Fruit fly (Drosophila melanogaster) whole organism, embryonic: Measurements from ENCODE around the gene CG13114.

Source experiments
- Antp ChIP-seq: fragments of 200-800 bp; sonication (Bioruptor generic); optimal IDR thresholded peaks from 3 replicates; lab custom pipeline; 2016; ENCODE audit warnings: missing biosample characterization, missing genetic modification characterization
- CG10959 ChIP-seq: fragments of 200-800 bp; sonication (Bioruptor generic); IDR thresholded peaks from 2 replicates; pipeline ENCODE4 v1.3.6; 2022; ENCODE audit warnings: missing biosample characterization, missing genetic modification characterization
- CG10979 ChIP-seq: fragments of 200-800 bp; sonication (Bioruptor generic); optimal IDR thresholded peaks from 2 replicates; lab custom pipeline; 2018; ENCODE audit warnings: missing biosample characterization, mild to moderate bottlenecking, missing genetic modification characterization, moderate library complexity
- CG11504 ChIP-seq: fragments of 200-800 bp; sonication (Bioruptor generic); optimal IDR thresholded peaks from 3 replicates; lab custom pipeline; 2019; ENCODE audit warnings: missing biosample characterization, mild to moderate bottlenecking, missing genetic modification characterization, moderate library complexity
- CG1233 ChIP-seq: fragments of 200-800 bp; sonication (Bioruptor generic); optimal IDR thresholded peaks from 4 replicates; lab custom pipeline; 2018; ENCODE audit warnings: missing biosample characterization, mild to moderate bottlenecking, missing genetic modification characterization
- CG12942 ChIP-seq: fragments of 200-800 bp; sonication (Bioruptor generic); optimal IDR thresholded peaks from 3 replicates; lab custom pipeline; 2016; ENCODE audit warnings: missing biosample characterization, missing genetic modification characterization
- CG14710 ChIP-seq: fragments of 200-800 bp; sonication (Bioruptor generic); optimal IDR thresholded peaks from 3 replicates; lab custom pipeline; 2019; ENCODE audit warnings: missing biosample characterization, mild to moderate bottlenecking, missing genetic modification characterization, moderate library complexity
- CG14965 ChIP-seq: fragments of 200-800 bp; sonication (Bioruptor generic); optimal IDR thresholded peaks from 2 replicates; lab custom pipeline; 2016; ENCODE audit warnings: missing biosample characterization, missing genetic modification characterization, borderline replicate concordance
- CG16863 ChIP-seq: fragments of 200-800 bp; sonication (Bioruptor generic); optimal IDR thresholded peaks from 3 replicates; lab custom pipeline; 2016; ENCODE audit warnings: missing biosample characterization, missing genetic modification characterization
- CG17328 ChIP-seq: fragments of 200-800 bp; sonication (Bioruptor generic); IDR thresholded peaks from 2 replicates; pipeline ENCODE4 v1.3.6; 2022; ENCODE audit warnings: missing biosample characterization, missing genetic modification characterization
- CG17359 ChIP-seq: fragments of 200-800 bp; sonication (Bioruptor generic); optimal IDR thresholded peaks from 3 replicates; lab custom pipeline; 2018; ENCODE audit warnings: missing biosample characterization, mild to moderate bottlenecking, missing genetic modification characterization, moderate library complexity
- CG17612 ChIP-seq: fragments of 200-800 bp; sonication (Bioruptor generic); IDR thresholded peaks from 2 replicates; pipeline ENCODE4 v1.3.6; 2022; ENCODE audit warnings: missing biosample characterization, missing genetic modification characterization
- CG30403 ChIP-seq: fragments of 200-800 bp; sonication (Bioruptor generic); optimal IDR thresholded peaks from 3 replicates; lab custom pipeline; 2016; ENCODE audit warnings: missing biosample characterization, missing genetic modification characterization
- CG33557 ChIP-seq: fragments of 200-800 bp; sonication (Bioruptor generic); optimal IDR thresholded peaks from 2 replicates; lab custom pipeline; 2019; ENCODE audit warnings: missing biosample characterization, mild to moderate bottlenecking, missing genetic modification characterization, moderate library complexity
- CG4617 ChIP-seq: fragments of 200-800 bp; sonication (Bioruptor generic); optimal IDR thresholded peaks from 3 replicates; lab custom pipeline; 2016; ENCODE audit warnings: missing biosample characterization, missing genetic modification characterization, borderline replicate concordance
- CG5180 ChIP-seq: fragments of 200-800 bp; sonication (Bioruptor generic); optimal IDR thresholded peaks from 3 replicates; lab custom pipeline; 2017; ENCODE audit warnings: missing biosample characterization, missing genetic modification characterization, mild to moderate bottlenecking, moderate library complexity, missing genetic modification reagents
- CG5245 ChIP-seq: fragments of 200-800 bp; sonication (Bioruptor generic); optimal IDR thresholded peaks from 3 replicates; lab custom pipeline; 2016; ENCODE audit warnings: missing biosample characterization, missing genetic modification characterization
- CG7271 ChIP-seq: fragments of 200-800 bp; sonication (Bioruptor generic); optimal IDR thresholded peaks from 2 replicates; lab custom pipeline; 2018; ENCODE audit warnings: missing biosample characterization, mild to moderate bottlenecking, missing genetic modification characterization, moderate library complexity
- Chrac-16 ChIP-seq: fragments of 200-800 bp; sonication (Bioruptor generic); optimal IDR thresholded peaks from 3 replicates; lab custom pipeline; 2016; ENCODE audit warnings: missing biosample characterization, missing genetic modification characterization
- Dad ChIP-seq: fragments of 200-800 bp; sonication (Bioruptor generic); optimal IDR thresholded peaks from 3 replicates; lab custom pipeline; 2016; ENCODE audit warnings: missing biosample characterization, missing genetic modification characterization
- Dp ChIP-seq: fragments of 200-800 bp; sonication (Bioruptor generic); optimal IDR thresholded peaks from 2 replicates; lab custom pipeline; 2018; ENCODE audit warnings: missing biosample characterization, mild to moderate bottlenecking, missing genetic modification characterization, moderate library complexity
- Ets65A ChIP-seq: fragments of 200-800 bp; sonication (Bioruptor generic); peaks from one replicate; lab custom pipeline; 2016; ENCODE audit warnings: missing biosample characterization, missing genetic modification characterization
- Hr3 ChIP-seq: fragments of 200-800 bp; sonication (Bioruptor generic); optimal IDR thresholded peaks from 3 replicates; lab custom pipeline; 2016; ENCODE audit warnings: missing biosample characterization, missing genetic modification characterization
- Mrtf ChIP-seq: fragments of 200-800 bp; sonication (Bioruptor generic); IDR thresholded peaks from 3 replicates; pipeline ENCODE4 v1.3.6; 2022; ENCODE audit warnings: missing biosample characterization, missing genetic modification characterization
- NC2β ChIP-seq: fragments of 200-800 bp; sonication (Bioruptor generic); optimal IDR thresholded peaks from 2 replicates; lab custom pipeline; 2016; ENCODE audit warnings: missing biosample characterization, missing genetic modification characterization
- Nf-YC ChIP-seq: fragments of 200-800 bp; optimal IDR thresholded peaks from 3 replicates; lab custom pipeline; 2019; ENCODE audit warnings: missing biosample characterization, mild to moderate bottlenecking, missing genetic modification characterization, moderate library complexity
- NfI ChIP-seq: fragments of 200-800 bp; sonication (Bioruptor generic); optimal IDR thresholded peaks from 3 replicates; lab custom pipeline; 2018; ENCODE audit warnings: missing biosample characterization, mild to moderate bottlenecking, missing genetic modification characterization, moderate library complexity
- Stat92E ChIP-seq, 3 experiments: fragments of >200 bp in 2 of 3; fragments of 200-800 bp in 1 of 3; sonication (Bioruptor generic) in 1 of 3; optimal IDR thresholded peaks; 2 replicates each; lab custom pipeline; 2017 to 2019; ENCODE audit warnings: missing biosample characterization in 3 of 3, missing genetic modification characterization in 3 of 3, mild to moderate bottlenecking in 1 of 3, moderate library complexity in 1 of 3
- chm ChIP-seq: fragments of 200-800 bp; sonication (Bioruptor generic); IDR thresholded peaks from 2 replicates; pipeline ENCODE4 v1.3.6; 2022; ENCODE audit warnings: missing biosample characterization, missing genetic modification characterization
- crc ChIP-seq: fragments of 200-800 bp; sonication (Bioruptor generic); optimal IDR thresholded peaks from 2 replicates; lab custom pipeline; 2016; ENCODE audit warnings: missing biosample characterization, missing genetic modification characterization
- dmrt99B ChIP-seq: fragments of 200-800 bp; sonication (Bioruptor generic); optimal IDR thresholded peaks from 2 replicates; lab custom pipeline; 2018; ENCODE audit warnings: missing biosample characterization, mild to moderate bottlenecking, missing genetic modification characterization, moderate library complexity
- en ChIP-seq: fragments of 200-800 bp; sonication (Bioruptor generic); optimal IDR thresholded peaks from 2 replicates; lab custom pipeline; 2016; ENCODE audit warnings: missing biosample characterization, missing genetic modification characterization
- esg ChIP-seq: fragments of 200-800 bp; sonication (Bioruptor generic); conservative IDR thresholded peaks from 2 replicates; pipeline ENCODE4 v1.3.6; 2022; ENCODE audit warnings: missing biosample characterization, missing genetic modification characterization
- fu2 ChIP-seq: fragments of 200-800 bp; sonication (Bioruptor generic); optimal IDR thresholded peaks from 2 replicates; lab custom pipeline; 2016; ENCODE audit warnings: missing biosample characterization, missing genetic modification characterization
- gem ChIP-seq: fragments of 200-800 bp; sonication (Bioruptor generic); optimal IDR thresholded peaks from 2 replicates; lab custom pipeline; 2019; ENCODE audit warnings: missing biosample characterization, mild to moderate bottlenecking, missing genetic modification characterization, moderate library complexity
- her ChIP-seq: fragments of 200-800 bp; sonication (Bioruptor generic); optimal IDR thresholded peaks from 2 replicates; lab custom pipeline; 2016; ENCODE audit warnings: missing biosample characterization, missing genetic modification characterization
- ken ChIP-seq: fragments of 200-800 bp; sonication (Bioruptor generic); IDR thresholded peaks from 3 replicates; pipeline ENCODE4 v1.3.6; 2022; ENCODE audit warnings: missing biosample characterization, missing genetic modification characterization
- lab ChIP-seq: fragments of 200-800 bp; sonication (Bioruptor generic); optimal IDR thresholded peaks from 3 replicates; lab custom pipeline; 2017; ENCODE audit warnings: missing biosample characterization, missing genetic modification characterization, mild to moderate bottlenecking, moderate library complexity, missing genetic modification reagents
- mam ChIP-seq: fragments of 200-800 bp; sonication (Bioruptor generic); optimal IDR thresholded peaks from 3 replicates; lab custom pipeline; 2016; ENCODE audit warnings: missing biosample characterization, missing genetic modification characterization
- mld ChIP-seq: fragments of 200-800 bp; sonication (Bioruptor generic); IDR thresholded peaks from 3 replicates; pipeline ENCODE4 v1.3.6; 2022; ENCODE audit warnings: missing biosample characterization, missing genetic modification characterization; ENCODE audit not compliant: partially characterized antibody
- nau ChIP-seq: fragments of 200-800 bp; sonication (Bioruptor generic); optimal IDR thresholded peaks from 3 replicates; lab custom pipeline; 2017; ENCODE audit warnings: missing biosample characterization, mild to moderate bottlenecking, missing genetic modification characterization, missing genetic modification reagents
- pan ChIP-seq, 4 experiments: fragments of >200 bp in 3 of 4; fragments of 200-800 bp in 1 of 4; sonication (Bioruptor generic) in 1 of 4; optimal IDR thresholded peaks in 3 of 4; IDR thresholded peaks in 1 of 4; 2 replicates each; pipeline versions ENCODE4 v1.3.6 to Lab custom; 2017 to 2022; ENCODE audit warnings: missing biosample characterization in 2 of 4, missing genetic modification characterization in 2 of 4, mixed read lengths in 1 of 4
- pros ChIP-seq: fragments of 200-800 bp; sonication (Bioruptor generic); optimal IDR thresholded peaks from 3 replicates; lab custom pipeline; 2019; ENCODE audit warnings: missing biosample characterization, mild to moderate bottlenecking, missing genetic modification characterization, moderate library complexity
- rib ChIP-seq: fragments of 200-800 bp; sonication (Bioruptor generic); IDR thresholded peaks from 2 replicates; pipeline ENCODE4 v1.3.6; 2022; ENCODE audit warnings: missing biosample characterization, missing genetic modification characterization
- sens ChIP-seq: fragments of 200-800 bp; sonication (Bioruptor generic); peaks from one replicate; lab custom pipeline; 2016; ENCODE audit warnings: missing biosample characterization, missing genetic modification characterization
- stc ChIP-seq: fragments of 200-800 bp; sonication (Bioruptor generic); IDR thresholded peaks from 2 replicates; pipeline ENCODE4 v1.3.6; 2022; ENCODE audit warnings: missing biosample characterization, missing genetic modification characterization
- tgo ChIP-seq: fragments of 200-800 bp; sonication (Bioruptor generic); IDR thresholded peaks from 3 replicates; pipeline ENCODE4 v1.3.6; 2022; ENCODE audit warnings: missing biosample characterization, missing genetic modification characterization
- tna ChIP-seq: fragments of 200-800 bp; sonication (Bioruptor generic); IDR thresholded peaks from 2 replicates; pipeline ENCODE4 v1.3.6; 2022; ENCODE audit warnings: missing biosample characterization, missing genetic modification characterization; ENCODE audit not compliant: partially characterized antibody
- twi ChIP-seq: fragments of 200-800 bp; optimal IDR thresholded peaks from 2 replicates; lab custom pipeline; 2019; ENCODE audit warnings: missing biosample characterization, mild to moderate bottlenecking, missing genetic modification characterization, moderate library complexity

Gene CG13114

dm6 chr2L:9594625-9595300 lies 49.2 kb downstream of the CG13114 start (continued):
- TF ChIP-seq Antp (GFP tag; lab: Kevin White, UChicago) (no peak), esg (GFP tag; lab: Robert Waterston, UW) (no peak), CG7271 (tag; lab: Kevin White, UChicago) (no peak), mld (GFP tag; lab: Robert Waterston, UW) (no peak), nau (GFP tag; lab: Kevin White, UChicago) (no peak), chm (GFP tag; lab: Robert Waterston, UW) (peak; percentile 72; the same call in 1 of the 2 replicates), CG33557 (GFP tag; lab: Kevin White, UChicago) (peak; percentile 23), CG17612 (GFP tag; lab: Robert Waterston, UW) (no peak), sens (GFP tag; lab: Kevin White, UChicago) (peak; percentile 86), tgo (GFP tag; lab: Robert Waterston, UW) (peak; percentile 18; the same call in 1 of the 3 replicates), CG14710 (tag; lab: Kevin White, UChicago) (peak; percentile 76), Dp (GFP tag; lab: Kevin White, UChicago) (no peak), fu2 (GFP tag; lab: Kevin White, UChicago) (no peak), tna (no peak), mam (GFP tag; lab: Kevin White, UChicago) (no peak), CG10959 (GFP tag; lab: Robert Waterston, UW) (peak; percentile 73), CG17359 (tag; lab: Kevin White, UChicago) (peak; percentile 50), CG10979 (peak; percentile 85), CG5180 (GFP tag; lab: Kevin White, UChicago) (no peak), NfI (GFP tag; lab: Kevin White, UChicago) (no peak), Dad (GFP tag; lab: Kevin White, UChicago) (no peak), CG4617 (no peak), stc (GFP tag; lab: Robert Waterston, UW) (no peak), Chrac-16 (peak; percentile 14), CG16863 (no peak), NC2β (GFP tag; lab: Kevin White, UChicago) (no peak), rib (GFP tag; lab: Robert Waterston, UW) (no peak), dmrt99B (tag; lab: Kevin White, UChicago) (peak; percentile 64), CG1233 (GFP tag; lab: Kevin White, UChicago) (no peak), crc (GFP tag; lab: Kevin White, UChicago) (no peak), ken (GFP tag; lab: Robert Waterston, UW) (peak; percentile 15; the same call in 1 of the 3 replicates), pros (GFP tag; lab: Kevin White, UChicago) (peak; percentile 75), Stat92E (GFP tag; optimal IDR thresholded peaks at IDR 0.05; lab: Kevin White, UChicago) (no peak), her (no peak), pan (optimal IDR thresholded peaks at IDR 0.05; lab: Kevin White, UChicago) (no peak), pan (GFP tag; optimal IDR thresholded peaks at IDR 0.05 in 1 of 2, IDR thresholded peaks at IDR 0.05 in 1 of 2) (peak in 1 of 2 experiments; percentile 55), CG12942 (GFP tag; lab: Kevin White, UChicago) (no peak), CG30403 (GFP tag; lab: Kevin White, UChicago) (peak; percentile 22), Nf-YC (no peak), twi (no peak), lab (GFP tag; lab: Kevin White, UChicago) (peak; percentile 9), gem (tag; lab: Kevin White, UChicago) (peak; percentile 73), CG17328 (GFP tag; lab: Robert Waterston, UW) (peak; percentile 71), Hr3 (peak; percentile 33), CG11504 (tag; lab: Kevin White, UChicago) (peak; percentile 67), Ets65A (GFP tag; lab: Kevin White, UChicago) (no peak), en (GFP tag; lab: Kevin White, UChicago) (no peak), CG5245 (peak; percentile 10), Mrtf (GFP tag; lab: Robert Waterston, UW) (no peak), CG14965 (GFP tag; lab: Kevin White, UChicago) (no peak)
